Fruit fly (Drosophila melanogaster): ENCODE data around the gene CG43739.
A peak's percentile ranks its signal among the peaks of the same experiment; 100 is the strongest.

Gene CG43739

DNA sequence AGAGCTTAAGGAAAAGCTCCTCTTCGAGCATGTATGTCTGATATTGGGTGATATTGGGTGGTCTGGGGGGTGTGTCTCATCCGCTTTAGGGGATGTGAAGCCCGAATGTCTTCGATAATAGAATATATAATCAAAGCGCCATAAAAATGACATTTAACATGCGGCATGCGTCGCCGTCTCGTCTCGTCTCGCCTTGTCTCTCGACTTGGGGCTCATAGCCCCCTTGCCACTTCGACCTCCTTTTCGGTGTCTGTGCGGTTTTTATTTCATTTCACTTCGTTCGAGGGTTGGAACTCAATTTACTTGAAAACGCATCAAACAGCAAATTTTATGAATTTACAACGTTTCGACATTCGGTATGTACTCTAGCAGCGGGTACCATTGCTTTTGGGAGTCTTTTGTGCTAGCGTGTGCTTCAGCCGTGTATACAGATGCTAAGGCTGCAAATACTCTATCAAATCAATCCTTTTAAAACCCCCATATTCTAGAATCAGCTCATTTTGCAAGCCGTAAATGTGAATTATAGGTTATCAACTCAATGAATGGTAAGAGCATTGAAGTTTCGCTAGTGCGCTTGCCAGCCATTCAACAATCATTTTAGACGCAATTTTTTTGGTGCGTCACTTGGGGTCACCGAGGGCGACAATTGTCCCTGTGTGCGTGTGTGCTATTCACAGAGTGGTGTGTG lies 31.8 kb upstream of the CG43739 start (continued):
- TF ChIP-seq nerfin-2 (GFP tag; IDR thresholded peaks at IDR 0.05; ENCODE audit: partially characterized antibody) (no peak), H2.0 (GFP tag; IDR thresholded peaks at IDR 0.05) (peak; percentile 70), sob (GFP tag; IDR thresholded peaks at IDR 0.05) (peak; percentile 75), hb (GFP tag; IDR thresholded peaks at IDR 0.05; ENCODE audit: partially characterized antibody) (no peak), dpn (GFP tag; optimal IDR thresholded peaks at IDR 0.05) (peak; percentile 35 to 47), NC2β (GFP tag; optimal IDR thresholded peaks at IDR 0.05) (no peak), tgo (GFP tag; IDR thresholded peaks at IDR 0.05) (peak; percentile 69), CG7839 (tag; optimal IDR thresholded peaks at IDR 0.05) (peak; percentile 69), Lim3 (GFP tag; IDR thresholded peaks at IDR 0.05) (no peak; the same call in 1 of the 2 replicates), Ets65A (GFP tag) (peak; percentile 94), grau (tag; optimal IDR thresholded peaks at IDR 0.05) (peak; percentile 65), Elba2 (GFP tag; optimal IDR thresholded peaks at IDR 0.05) (no peak), CG10274 (GFP tag; optimal IDR thresholded peaks at IDR 0.05) (no peak), CG12104 (GFP tag; optimal IDR thresholded peaks at IDR 0.05) (no peak), D (optimal IDR thresholded peaks at IDR 0.05) (no peak), D (GFP tag; optimal IDR thresholded peaks at IDR 0.05) (no peak), CG6791 (GFP tag; IDR thresholded peaks at IDR 0.05; ENCODE audit: partially characterized antibody) (no peak), CG4328 (GFP tag; optimal IDR thresholded peaks at IDR 0.05) (no peak), CG8478 (optimal IDR thresholded peaks at IDR 0.05) (no peak), tll (GFP tag; optimal IDR thresholded peaks at IDR 0.05) (no peak), ac (GFP tag; optimal IDR thresholded peaks at IDR 0.05) (no peak), CG31388 (GFP tag; optimal IDR thresholded peaks at IDR 0.05) (no peak), ERR (GFP tag; optimal IDR thresholded peaks at IDR 0.05) (peak; percentile 35), emc (GFP tag; optimal IDR thresholded peaks at IDR 0.05) (no peak), bbx (GFP tag; IDR thresholded peaks at IDR 0.05; ENCODE audit: partially characterized antibody) (no peak), CG13296 (GFP tag; optimal IDR thresholded peaks at IDR 0.05) (no peak), cas (GFP tag; IDR thresholded peaks at IDR 0.05) (no peak), CG11456 (GFP tag; IDR thresholded peaks at IDR 0.05) (0 out of 3 replicates have a peak, but pooled peaks have one; percentile 60), CG10267 (tag; optimal IDR thresholded peaks at IDR 0.05) (peak; percentile 5), CG10979 (tag; optimal IDR thresholded peaks at IDR 0.05) (peak; percentile 21), ato (GFP tag; IDR thresholded peaks at IDR 0.05; ENCODE audit: partially characterized antibody) (no peak), bowl (GFP tag; IDR thresholded peaks at IDR 0.05) (no peak), Side (GFP tag; optimal IDR thresholded peaks at IDR 0.05) (peak; percentile 20), CG17829 (tag; optimal IDR thresholded peaks at IDR 0.05) (no peak), dm (GFP tag; optimal IDR thresholded peaks at IDR 0.05) (peak; percentile 22), HmgD (GFP tag; optimal IDR thresholded peaks at IDR 0.05) (no peak), ftz-f1 (GFP tag; optimal IDR thresholded peaks at IDR 0.05) (no peak), ap (GFP tag; IDR thresholded peaks at IDR 0.05) (peak; percentile 30; the same call in 1 of the 2 replicates), Bgb (GFP tag; IDR thresholded peaks at IDR 0.05; ENCODE audit: partially characterized antibody) (no peak), Sin3A (optimal IDR thresholded peaks at IDR 0.05) (no peak), stc (GFP tag; IDR thresholded peaks at IDR 0.05) (no peak), Pdp1 (GFP tag; optimal IDR thresholded peaks at IDR 0.05) (peak; percentile 35 to 51), lov (optimal IDR thresholded peaks at IDR 0.05) (no peak), lov (GFP tag; IDR thresholded peaks at IDR 0.05) (0 out of 3 replicates have a peak, but pooled peaks have one; percentile 13), fd3F (GFP tag; optimal IDR thresholded peaks at IDR 0.05) (peak; percentile 5), CG4360 (GFP tag; IDR thresholded peaks at IDR 0.05) (no peak), CG3163 (GFP tag; optimal IDR thresholded peaks at IDR 0.05) (no peak), CG15696 (tag; optimal IDR thresholded peaks at IDR 0.05) (no peak), CG8290 (GFP tag; optimal IDR thresholded peaks at IDR 0.05) (no peak), CG8290 (tag; optimal IDR thresholded peaks at IDR 0.05) (peak in 1 of 2 experiments; percentile 56), CG4730 (GFP tag; IDR thresholded peaks at IDR 0.05) (no peak), C15 (GFP tag; IDR thresholded peaks at IDR 0.05) (no peak)
